Worm (Caenorhabditis elegans) whole organism, L2 larva: ENCODE results near the gene srj-45.

ENCODE experiments used
- C34F6.9 ChIP-seq: fragments of 150-350 bp; optimal IDR thresholded peaks from 2 replicates; lab custom pipeline; 2014; ENCODE audit warnings: missing biosample characterization, missing genetic modification characterization
- F13H6.1 ChIP-seq: sonication (generic microtip); optimal IDR thresholded peaks from 2 replicates; lab custom pipeline; 2016; ENCODE audit warnings: missing genetic modification characterization, missing compliant biosample characterization
- R02D3.7 ChIP-seq: fragments of 150-350 bp; optimal IDR thresholded peaks from 2 replicates; lab custom pipeline; 2014; ENCODE audit warnings: missing biosample characterization, missing genetic modification characterization
- Y55F3AM.14 ChIP-seq: fragments of 200-800 bp; sonication (Bioruptor generic); optimal IDR thresholded peaks from 2 replicates; lab custom pipeline; 2018; ENCODE audit warnings: mild to moderate bottlenecking, missing genetic modification characterization, missing compliant biosample characterization
- ZK546.5 ChIP-seq: sonication (generic microtip); optimal IDR thresholded peaks from 2 replicates; lab custom pipeline; 2017; ENCODE audit warnings: missing biosample characterization, missing genetic modification characterization
- alr-1 ChIP-seq: fragments of 150-350 bp; optimal IDR thresholded peaks from 2 replicates; lab custom pipeline; 2014; ENCODE audit warnings: missing biosample characterization, missing genetic modification characterization
- aly-2 ChIP-seq: fragments of 150-350 bp; optimal IDR thresholded peaks from 2 replicates; lab custom pipeline; 2014; ENCODE audit warnings: missing biosample characterization, missing genetic modification characterization
- ama-1 ChIP-seq: fragments of 150-350 bp; optimal IDR thresholded peaks from 2 replicates; lab custom pipeline; 2018; ENCODE audit warnings: inconsistent platforms
- blmp-1 ChIP-seq: sonication (generic microtip); optimal IDR thresholded peaks from 2 replicates; lab custom pipeline; 2017; ENCODE audit warnings: missing genetic modification characterization, mild to moderate bottlenecking, missing compliant biosample characterization, antibody characterized with exemption, moderate library complexity; ENCODE audit not compliant: insufficient read depth
- ceh-16 ChIP-seq: fragments of 150-350 bp; optimal IDR thresholded peaks from 2 replicates; lab custom pipeline; 2014; ENCODE audit warnings: missing biosample characterization, missing genetic modification characterization
- ceh-82 ChIP-seq: fragments of 150-350 bp; optimal IDR thresholded peaks from 2 replicates; lab custom pipeline; 2014; ENCODE audit warnings: missing biosample characterization, missing genetic modification characterization
- crh-2 ChIP-seq: sonication (generic microtip); optimal IDR thresholded peaks from 2 replicates; lab custom pipeline; 2017; ENCODE audit warnings: missing biosample characterization, missing genetic modification characterization
- dmd-4 ChIP-seq: sonication (generic microtip); optimal IDR thresholded peaks from 2 replicates; lab custom pipeline; 2017; ENCODE audit warnings: missing biosample characterization, missing genetic modification characterization
- egl-27 ChIP-seq: sonication (generic microtip); optimal IDR thresholded peaks from 3 replicates; lab custom pipeline; 2017; ENCODE audit warnings: missing biosample characterization, missing genetic modification reagents, missing genetic modification characterization
- elt-1 ChIP-seq: fragments of 150-350 bp; optimal IDR thresholded peaks from 2 replicates; lab custom pipeline; 2014; ENCODE audit warnings: missing biosample characterization, missing genetic modification characterization
- elt-3 ChIP-seq: sonication (generic microtip); optimal IDR thresholded peaks from 2 replicates; lab custom pipeline; 2017; ENCODE audit warnings: missing biosample characterization, missing genetic modification characterization
- fos-1 ChIP-seq: fragments of 150-350 bp; optimal IDR thresholded peaks from 2 replicates; lab custom pipeline; 2014; ENCODE audit warnings: missing biosample characterization, missing genetic modification characterization
- lin-11 ChIP-seq: fragments of 150-350 bp; sonication (generic microtip); optimal IDR thresholded peaks from 2 replicates; lab custom pipeline; 2014; ENCODE audit warnings: missing biosample characterization, missing genetic modification characterization, inconsistent platforms, mixed read lengths
- lin-13 ChIP-seq: fragments of 150-350 bp; optimal IDR thresholded peaks from 2 replicates; lab custom pipeline; 2014; ENCODE audit warnings: missing biosample characterization, missing genetic modification reagents, missing genetic modification characterization
- lin-39 ChIP-seq: fragments of 150-350 bp; optimal IDR thresholded peaks from 2 replicates; lab custom pipeline; 2014; ENCODE audit warnings: missing biosample characterization, missing genetic modification reagents, missing genetic modification characterization
- lsy-2 ChIP-seq, 2 experiments: fragments of 150-350 bp in 1 of 2; sonication (generic microtip) in 1 of 2; optimal IDR thresholded peaks; 2 replicates each; lab custom pipeline; 2014 to 2017; ENCODE audit warnings: missing biosample characterization in 2 of 2, missing genetic modification characterization in 2 of 2
- mab-5 ChIP-seq: fragments of 150-350 bp; optimal IDR thresholded peaks from 2 replicates; lab custom pipeline; 2014; ENCODE audit warnings: missing biosample characterization, missing genetic modification characterization
- mdl-1 ChIP-seq, 2 experiments: fragments of 150-350 bp in 1 of 2; sonication (generic microtip) in 1 of 2; optimal IDR thresholded peaks; 2 replicates each; lab custom pipeline; 2017; ENCODE audit warnings: missing biosample characterization in 2 of 2, missing genetic modification characterization in 2 of 2
- nhr-10 ChIP-seq: sonication (generic microtip); optimal IDR thresholded peaks from 2 replicates; lab custom pipeline; 2017; ENCODE audit warnings: missing biosample characterization, missing genetic modification characterization
- nhr-11 ChIP-seq: fragments of 150-350 bp; optimal IDR thresholded peaks from 2 replicates; lab custom pipeline; 2014; ENCODE audit warnings: missing biosample characterization, missing genetic modification characterization
- nhr-129 ChIP-seq: fragments of 150-350 bp; optimal IDR thresholded peaks from 2 replicates; lab custom pipeline; 2014; ENCODE audit warnings: missing biosample characterization, missing genetic modification characterization
- nhr-21 ChIP-seq: fragments of 150-350 bp; optimal IDR thresholded peaks from 2 replicates; lab custom pipeline; 2014; ENCODE audit warnings: missing biosample characterization, missing genetic modification characterization
- nhr-23 ChIP-seq: fragments of 150-350 bp; optimal IDR thresholded peaks from 2 replicates; lab custom pipeline; 2014; ENCODE audit warnings: missing biosample characterization, missing genetic modification reagents, missing genetic modification characterization
- nhr-237 ChIP-seq: fragments of 150-350 bp; optimal IDR thresholded peaks from 2 replicates; lab custom pipeline; 2014; ENCODE audit warnings: missing biosample characterization, missing genetic modification characterization
- nhr-6 ChIP-seq: fragments of 150-350 bp; optimal IDR thresholded peaks from 2 replicates; lab custom pipeline; 2014; ENCODE audit warnings: missing biosample characterization, missing genetic modification characterization
- nhr-77 ChIP-seq: fragments of 150-350 bp; optimal IDR thresholded peaks from 2 replicates; lab custom pipeline; 2014; ENCODE audit warnings: missing biosample characterization, missing genetic modification characterization
- peb-1 ChIP-seq: fragments of 150-350 bp; optimal IDR thresholded peaks from 2 replicates; lab custom pipeline; 2014; ENCODE audit warnings: missing biosample characterization, missing genetic modification characterization
- skn-1 ChIP-seq: sonication (generic microtip); optimal IDR thresholded peaks from 2 replicates; lab custom pipeline; 2017; ENCODE audit warnings: missing biosample characterization, missing genetic modification characterization
- sma-3 ChIP-seq: sonication (generic microtip); optimal IDR thresholded peaks from 2 replicates; lab custom pipeline; 2016; ENCODE audit warnings: missing genetic modification reagents, missing genetic modification characterization, missing compliant biosample characterization
- snpc-4 ChIP-seq: fragments of 150-350 bp; optimal IDR thresholded peaks from 2 replicates; lab custom pipeline; 2014; ENCODE audit warnings: missing biosample characterization, missing genetic modification characterization
- unc-55 ChIP-seq: fragments of 150-350 bp; sonication (generic microtip); optimal IDR thresholded peaks from 3 replicates; lab custom pipeline; 2014; ENCODE audit warnings: missing biosample characterization, missing genetic modification reagents, missing genetic modification characterization
- unc-62 ChIP-seq: fragments of 150-350 bp; optimal IDR thresholded peaks from 2 replicates; lab custom pipeline; 2014; ENCODE audit warnings: missing biosample characterization, missing genetic modification reagents, missing genetic modification characterization
- zag-1 ChIP-seq: fragments of 150-350 bp; optimal IDR thresholded peaks from 2 replicates; lab custom pipeline; 2014; ENCODE audit warnings: missing biosample characterization, missing genetic modification characterization
- ztf-1 ChIP-seq: fragments of 200-800 bp; sonication (Bioruptor generic); conservative IDR thresholded peaks from 2 replicates; pipeline ENCODE4 v1.3.6; 2022; ENCODE audit warnings: missing genetic modification characterization, missing compliant biosample characterization
- ztf-11 ChIP-seq: sonication (generic microtip); optimal IDR thresholded peaks from 2 replicates; lab custom pipeline; 2017; ENCODE audit warnings: missing biosample characterization, missing genetic modification characterization
- ztf-4 ChIP-seq: fragments of 150-350 bp; optimal IDR thresholded peaks from 2 replicates; lab custom pipeline; 2014; ENCODE audit warnings: missing biosample characterization, missing genetic modification characterization

Gene srj-45

DNA sequence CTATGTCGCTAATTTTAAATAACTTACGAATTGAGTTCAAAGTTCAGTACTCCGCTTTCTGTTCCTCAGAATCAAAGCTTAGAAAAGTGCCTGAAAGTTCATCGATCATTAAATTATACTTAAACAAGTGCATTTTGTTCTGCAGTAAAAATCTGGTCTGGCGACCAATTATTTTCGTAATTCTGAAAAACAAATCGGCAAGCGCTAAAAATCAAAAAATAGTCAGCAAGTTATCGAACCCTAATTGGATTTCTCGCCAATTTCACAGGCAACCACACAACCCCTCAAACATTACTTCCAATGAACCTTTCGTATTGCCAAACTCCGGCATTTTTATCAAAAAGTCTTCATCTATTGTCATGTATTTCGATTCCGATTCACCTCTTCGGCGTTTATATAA is 26.6 kb upstream of the srj-45 start, which contains the start of gene srh-272:
Gene srh-272, plus strand, starts transcription at position 301 of the 400 bp plus-strand sequence.
- TF ChIP-seq nhr-10 (no peak), lsy-2 (tag; optimal IDR thresholded peaks at IDR 0.05; lab: Kevin White, UChicago) (no peak), skn-1 (tag; lab: Kevin White, UChicago) (no peak), zag-1 (tag; lab: Kevin White, UChicago) (no peak), ztf-1 (GFP tag; lab: Robert Waterston, UW) (no peak), R02D3.7 (tag; lab: Kevin White, UChicago) (no peak), egl-27 (no peak), nhr-11 (tag; lab: Kevin White, UChicago) (no peak), mab-5 (tag; lab: Kevin White, UChicago) (no peak), C34F6.9 (no peak), blmp-1 (tag; lab: Kevin White, UChicago) (no peak), snpc-4 (no peak), ZK546.5 (tag; lab: Kevin White, UChicago) (no peak)
- TF ChIP-seq, all 48 proteins: peak for 0

DNA sequence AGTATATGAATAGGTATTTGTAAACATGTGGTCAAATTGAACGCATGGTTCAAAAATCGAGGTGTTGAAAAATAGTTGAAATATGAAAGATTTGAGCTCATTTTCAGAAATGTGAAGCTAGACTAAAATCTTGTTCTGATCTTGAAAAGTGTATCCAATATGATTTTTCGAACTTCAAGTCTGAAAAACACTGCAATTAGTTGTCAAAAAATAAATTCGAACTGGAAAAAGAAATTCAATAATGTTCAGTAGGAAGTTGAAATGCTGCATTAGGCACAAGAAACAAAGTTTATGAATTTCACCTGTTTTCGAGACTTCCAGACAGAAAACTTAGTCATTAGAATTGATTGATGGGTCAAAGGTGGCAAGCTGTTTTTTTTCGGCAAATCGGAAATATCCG is 25.1 kb upstream of the srj-45 start, which contains the start of gene srh-270:
Gene srh-270, minus strand, starts transcription at position 101 of the 400 bp plus-strand sequence.
- no peak for TF ChIP-seq sma-3 (GFP tag; lab: Kevin White, UChicago)
- no peak for TF ChIP-seq unc-62 (GFP tag; lab: Kevin White, UChicago)
- TF ChIP-seq nhr-23 (tag; lab: Kevin White, UChicago), result no peak
- no peak for TF ChIP-seq aly-2 (tag; lab: Kevin White, UChicago)
- TF ChIP-seq nhr-6 (tag; lab: Kevin White, UChicago), result no peak
- TF ChIP-seq fos-1, result no peak
- TF ChIP-seq mdl-1 (tag; optimal IDR thresholded peaks at IDR 0.05; lab: Kevin White, UChicago), result no peak
- no peak for TF ChIP-seq nhr-129 (tag; lab: Kevin White, UChicago)
- no peak for TF ChIP-seq crh-2 (tag; lab: Kevin White, UChicago)
- TF ChIP-seq alr-1 (tag; lab: Kevin White, UChicago), result no peak
- TF ChIP-seq elt-3 (tag; lab: Kevin White, UChicago), result no peak
- no peak for TF ChIP-seq R02D3.7 (tag; lab: Kevin White, UChicago)
- no peak for TF ChIP-seq dmd-4 (tag; lab: Kevin White, UChicago)

DNA sequence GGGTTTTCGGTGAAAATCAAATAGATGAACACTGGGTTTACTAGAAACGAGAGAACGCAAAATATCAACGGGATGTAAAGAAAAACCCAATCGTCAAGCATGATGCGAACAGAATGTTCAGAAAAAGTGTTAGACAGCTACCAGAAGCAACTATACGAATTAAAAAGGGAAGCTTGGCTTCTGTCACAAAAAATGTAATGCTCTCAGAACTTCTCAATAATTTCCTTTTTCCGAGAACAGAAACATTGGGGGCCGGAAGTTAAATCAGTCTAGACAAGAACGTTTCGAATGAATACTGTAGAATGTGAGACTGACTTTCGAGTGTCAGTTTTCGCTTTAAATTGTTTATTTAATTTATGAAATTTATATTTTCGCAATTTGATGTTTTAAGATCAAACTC is 23.3 kb upstream of the srj-45 start, which contains the start of gene srj-54:
Gene srj-54, minus strand, starts transcription at position 101 of the 400 bp plus-strand sequence.
- TF ChIP-seq lin-13 (GFP tag; lab: Kevin White, UChicago), result no peak
- no peak for TF ChIP-seq ztf-11
- no peak for TF ChIP-seq lin-39
- TF ChIP-seq aly-2 (tag; lab: Kevin White, UChicago), result no peak
- no peak for TF ChIP-seq ama-1 (lab: Kevin White, UChicago)
- no peak for TF ChIP-seq unc-62 (GFP tag; lab: Kevin White, UChicago)
- TF ChIP-seq dmd-4 (tag; lab: Kevin White, UChicago), result no peak

DNA sequence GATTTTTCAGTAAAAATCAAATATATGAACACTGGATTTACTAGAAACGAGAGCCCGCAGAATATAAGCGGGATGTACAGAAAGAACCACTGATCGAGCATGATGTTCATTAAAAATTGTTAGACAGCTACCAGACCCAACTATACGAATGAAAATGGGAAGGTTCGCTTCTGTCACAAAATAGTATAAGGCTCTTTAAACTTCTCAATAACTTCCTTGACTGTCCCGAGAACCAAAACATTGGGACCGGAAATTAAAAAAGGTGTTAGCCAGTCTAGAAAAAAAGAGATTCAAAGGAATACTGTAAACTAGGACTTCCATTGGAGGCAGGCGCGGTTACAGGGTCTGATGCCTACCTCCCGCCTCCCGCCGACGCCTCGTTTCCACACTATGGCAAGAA is 21.4 kb upstream of the srj-45 start, which contains the start of gene srj-55:
Gene srj-55, minus strand, starts transcription at position 101 of the 400 bp plus-strand sequence.
- TF ChIP-seq elt-1 (tag; lab: Kevin White, UChicago), result no peak
- no peak for TF ChIP-seq nhr-6 (tag; lab: Kevin White, UChicago)
- TF ChIP-seq ceh-16, result no peak
- TF ChIP-seq peb-1, result no peak
- TF ChIP-seq ztf-1 (GFP tag; lab: Robert Waterston, UW), result no peak
- no peak for TF ChIP-seq lin-13 (GFP tag; lab: Kevin White, UChicago)
- TF ChIP-seq unc-55 (GFP tag; lab: Kevin White, UChicago), result no peak
- no peak for TF ChIP-seq ztf-4 (tag; lab: Kevin White, UChicago)
- TF ChIP-seq crh-2 (tag; lab: Kevin White, UChicago), result no peak
- no peak for TF ChIP-seq nhr-11 (tag; lab: Kevin White, UChicago)
- TF ChIP-seq nhr-237 (tag; lab: Kevin White, UChicago), result no peak
- no peak for TF ChIP-seq lin-11 (tag; lab: Kevin White, UChicago)
- no peak for TF ChIP-seq C34F6.9
- TF ChIP-seq, all 48 proteins: peak for 0

DNA sequence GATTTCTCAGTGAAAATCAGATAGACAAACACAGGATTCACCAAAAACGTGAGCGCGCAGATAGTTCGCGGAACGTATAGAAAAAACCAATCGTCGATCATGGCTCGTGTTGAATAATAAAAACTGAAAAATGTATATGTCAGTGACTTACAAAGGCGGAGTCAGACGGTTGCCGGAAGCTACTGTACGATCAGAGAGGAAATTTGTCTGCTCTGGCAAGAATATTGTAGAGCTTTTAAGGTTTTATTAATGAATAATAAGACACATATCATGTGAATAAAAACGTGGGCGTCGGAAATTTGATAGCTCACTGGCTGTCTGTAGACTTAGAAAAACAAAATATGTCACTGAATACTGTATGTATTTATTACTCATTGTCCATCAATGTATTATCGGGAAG is 19.1 kb upstream of the srj-45 start, which contains the start of gene srj-57:
Gene srj-57, minus strand, starts transcription at position 101 of the 400 bp plus-strand sequence.
- TF ChIP-seq alr-1 (tag; lab: Kevin White, UChicago) (no peak), nhr-77 (tag; lab: Kevin White, UChicago) (no peak), ceh-82 (no peak), nhr-23 (tag; lab: Kevin White, UChicago) (no peak), F13H6.1 (tag; lab: Kevin White, UChicago) (no peak), lin-11 (tag; lab: Kevin White, UChicago) (no peak), peb-1 (no peak), nhr-6 (tag; lab: Kevin White, UChicago) (no peak), ztf-1 (GFP tag; lab: Robert Waterston, UW) (no peak), aly-2 (tag; lab: Kevin White, UChicago) (no peak), snpc-4 (no peak), nhr-21 (tag; lab: Kevin White, UChicago) (no peak), Y55F3AM.14 (GFP tag; lab: Kevin White, UChicago) (no peak), C34F6.9 (no peak), blmp-1 (tag; lab: Kevin White, UChicago) (no peak)
